Worm (Caenorhabditis elegans) whole organism, young adult: ENCODE results near the gene W01B6.3.

Experiments used
- F22D6.2 ChIP-seq: sonication (generic microtip); optimal IDR thresholded peaks from 2 replicates; lab custom pipeline; 2016; ENCODE audit warnings: mild to moderate bottlenecking, missing genetic modification characterization, missing compliant biosample characterization
- F39B2.1 ChIP-seq: fragments of 200-800 bp; sonication (Bioruptor generic); IDR thresholded peaks from 2 replicates; pipeline ENCODE4 v1.3.6; 2022; ENCODE audit warnings: missing genetic modification reagents, missing genetic modification characterization, missing compliant biosample characterization
- F55B11.4 ChIP-seq: sonication (generic microtip); optimal IDR thresholded peaks from 2 replicates; lab custom pipeline; 2016; ENCODE audit warnings: missing compliant biosample characterization, missing genetic modification characterization, borderline replicate concordance; ENCODE audit not compliant: insufficient read depth
- K12H6.12 ChIP-seq: fragments of 200-800 bp; sonication (Bioruptor generic); optimal IDR thresholded peaks from 2 replicates; lab custom pipeline; 2018; ENCODE audit warnings: mild to moderate bottlenecking, missing genetic modification characterization, missing compliant biosample characterization
- Y53G8AR.9 ChIP-seq: fragments of 200-800 bp; sonication (Bioruptor generic); conservative IDR thresholded peaks from 2 replicates; pipeline ENCODE4 v1.3.6; 2022; ENCODE audit warnings: missing genetic modification reagents, missing genetic modification characterization, missing compliant biosample characterization
- Y79H2A.3 ChIP-seq: fragments of 200-800 bp; sonication (Bioruptor generic); conservative IDR thresholded peaks from 2 replicates; pipeline ENCODE4 v1.3.6; 2022; ENCODE audit warnings: missing genetic modification reagents, missing genetic modification characterization, missing compliant biosample characterization
- ZK185.1 ChIP-seq: sonication (generic microtip); optimal IDR thresholded peaks from 2 replicates; lab custom pipeline; 2016; ENCODE audit warnings: mild to moderate bottlenecking, missing genetic modification characterization, missing compliant biosample characterization; ENCODE audit not compliant: poor library complexity, severe bottlenecking
- akir-1 ChIP-seq: fragments of 200-800 bp; sonication (Bioruptor generic); optimal IDR thresholded peaks from 2 replicates; lab custom pipeline; 2018; ENCODE audit warnings: mild to moderate bottlenecking, missing genetic modification characterization, moderate library complexity, missing compliant biosample characterization
- aptf-2 ChIP-seq: fragments of 200-800 bp; sonication (Bioruptor generic); conservative IDR thresholded peaks from 2 replicates; pipeline ENCODE4 v1.3.6; 2022; ENCODE audit warnings: missing genetic modification reagents, missing genetic modification characterization, missing compliant biosample characterization
- atf-7 ChIP-seq: sonication (generic microtip); optimal IDR thresholded peaks from 2 replicates; lab custom pipeline; 2017; ENCODE audit warnings: mild to moderate bottlenecking, missing genetic modification characterization, missing compliant biosample characterization
- athp-1 ChIP-seq: sonication (generic microtip); optimal IDR thresholded peaks from 2 replicates; lab custom pipeline; 2017; ENCODE audit warnings: mild to moderate bottlenecking, missing genetic modification characterization, missing compliant biosample characterization
- attf-5 ChIP-seq: fragments of 200-800 bp; sonication (Bioruptor generic); optimal IDR thresholded peaks from 2 replicates; lab custom pipeline; 2018; ENCODE audit warnings: mild to moderate bottlenecking, missing genetic modification characterization, missing compliant biosample characterization
- ceh-40 ChIP-seq: fragments of 200-800 bp; sonication (Bioruptor generic); IDR thresholded peaks from 2 replicates; pipeline ENCODE4 v1.3.6; 2022; ENCODE audit warnings: missing genetic modification characterization, missing compliant biosample characterization
- ceh-91 ChIP-seq: fragments of 200-800 bp; sonication (Bioruptor generic); IDR thresholded peaks from 2 replicates; pipeline ENCODE4 v1.3.6; 2022; ENCODE audit warnings: missing genetic modification reagents, missing genetic modification characterization, missing compliant biosample characterization
- efl-1 ChIP-seq: fragments of 150-350 bp; optimal IDR thresholded peaks from 2 replicates; lab custom pipeline; 2014; ENCODE audit warnings: missing biosample characterization, missing genetic modification reagents, missing genetic modification characterization
- egl-18 ChIP-seq: fragments of 200-800 bp; sonication (Bioruptor generic); IDR thresholded peaks from 2 replicates; pipeline ENCODE4 v1.3.6; 2022; ENCODE audit warnings: missing genetic modification reagents, missing genetic modification characterization, missing compliant biosample characterization
- egrh-3 ChIP-seq: fragments of 200-800 bp; sonication (Bioruptor generic); IDR thresholded peaks from 2 replicates; pipeline ENCODE4 v1.3.6; 2022; ENCODE audit warnings: missing genetic modification reagents, missing genetic modification characterization, missing compliant biosample characterization
- hlh-26 ChIP-seq: fragments of 200-800 bp; sonication (Bioruptor generic); conservative IDR thresholded peaks from 2 replicates; pipeline ENCODE4 v1.3.6; 2022; ENCODE audit warnings: missing genetic modification reagents, missing genetic modification characterization, missing compliant biosample characterization
- hmg-20 ChIP-seq: fragments of 200-800 bp; sonication (Bioruptor generic); IDR thresholded peaks from 2 replicates; pipeline ENCODE4 v1.3.6; 2022; ENCODE audit warnings: missing genetic modification reagents, missing genetic modification characterization, missing compliant biosample characterization
- let-526 ChIP-seq: fragments of 200-800 bp; sonication (Bioruptor generic); IDR thresholded peaks from 2 replicates; pipeline ENCODE4 v1.3.6; 2022; ENCODE audit warnings: missing genetic modification reagents, missing genetic modification characterization, missing compliant biosample characterization
- let-607 ChIP-seq, 2 experiments: fragments of 200-800 bp in 1 of 2; sonication (Bioruptor generic) in 1 of 2; sonication (generic microtip) in 1 of 2; optimal IDR thresholded peaks; 2 replicates each; lab custom pipeline; 2016 to 2018; ENCODE audit warnings: mild to moderate bottlenecking in 2 of 2, missing compliant biosample characterization in 2 of 2, missing genetic modification characterization in 2 of 2, moderate library complexity in 2 of 2, missing genotype in 1 of 2
- lin-26 ChIP-seq: fragments of 200-800 bp; sonication (Bioruptor generic); IDR thresholded peaks from 2 replicates; pipeline ENCODE4 v1.3.6; 2022; ENCODE audit warnings: missing genetic modification reagents, missing genetic modification characterization, missing compliant biosample characterization
- lin-35 ChIP-seq, 3 experiments: fragments of 150-350 bp in 2 of 3; sonication (generic microtip) in 1 of 3; optimal IDR thresholded peaks; 2 replicates each; lab custom pipeline; 2014 to 2018; ENCODE audit warnings: missing biosample characterization in 3 of 3, missing genetic modification characterization in 3 of 3, missing genetic modification reagents in 3 of 3
- lsy-27 ChIP-seq: sonication (generic microtip); optimal IDR thresholded peaks from 2 replicates; lab custom pipeline; 2017; ENCODE audit warnings: missing genetic modification characterization, mild to moderate bottlenecking, missing compliant biosample characterization, antibody characterized with exemption, missing genotype, borderline replicate concordance; ENCODE audit not compliant: insufficient read depth
- madf-10 ChIP-seq: sonication (generic microtip); optimal IDR thresholded peaks from 2 replicates; lab custom pipeline; 2016; ENCODE audit warnings: mild to moderate bottlenecking, missing genetic modification characterization, missing compliant biosample characterization
- madf-3 ChIP-seq: fragments of 200-800 bp; sonication (Bioruptor generic); IDR thresholded peaks from 2 replicates; pipeline ENCODE4 v1.3.6; 2022; ENCODE audit warnings: missing genetic modification reagents, missing genetic modification characterization, missing compliant biosample characterization
- madf-8 ChIP-seq: fragments of 200-800 bp; sonication (Bioruptor generic); conservative IDR thresholded peaks from 2 replicates; pipeline ENCODE4 v1.3.6; 2022; ENCODE audit warnings: missing genetic modification reagents, missing genetic modification characterization, missing compliant biosample characterization
- mes-4 ChIP-seq: sonication (generic microtip); optimal IDR thresholded peaks from 2 replicates; lab custom pipeline; 2016; ENCODE audit warnings: missing genotype, missing genetic modification characterization, missing compliant biosample characterization
- mxl-1 ChIP-seq: sonication (generic microtip); optimal IDR thresholded peaks from 2 replicates; lab custom pipeline; 2016; ENCODE audit warnings: missing genetic modification characterization, missing compliant biosample characterization
- nfya-1 ChIP-seq: sonication (generic microtip); optimal IDR thresholded peaks from 2 replicates; lab custom pipeline; 2017; ENCODE audit warnings: antibody characterized with exemption, missing compliant biosample characterization, missing genetic modification characterization, borderline replicate concordance; ENCODE audit not compliant: insufficient read depth
- nfya-2 ChIP-seq: fragments of 200-800 bp; sonication (Bioruptor generic); IDR thresholded peaks from 2 replicates; pipeline ENCODE4 v1.3.6; 2022; ENCODE audit warnings: missing genetic modification reagents, missing genetic modification characterization, missing compliant biosample characterization
- nhr-27 ChIP-seq: fragments of 200-800 bp; sonication (Bioruptor generic); optimal IDR thresholded peaks from 2 replicates; lab custom pipeline; 2018; ENCODE audit warnings: mild to moderate bottlenecking, missing genetic modification characterization, moderate library complexity, missing compliant biosample characterization
- nhr-80 ChIP-seq: sonication (generic microtip); optimal IDR thresholded peaks from 2 replicates; lab custom pipeline; 2016; ENCODE audit warnings: missing genetic modification characterization, missing compliant biosample characterization
- nhr-90 ChIP-seq: sonication (generic microtip); optimal IDR thresholded peaks from 2 replicates; lab custom pipeline; 2016; ENCODE audit warnings: missing genotype, mild to moderate bottlenecking, missing genetic modification characterization, missing compliant biosample characterization
- pbrm-1 ChIP-seq: fragments of 200-800 bp; sonication (Bioruptor generic); IDR thresholded peaks from 2 replicates; pipeline ENCODE4 v1.3.6; 2022; ENCODE audit warnings: missing genetic modification reagents, missing genetic modification characterization, missing compliant biosample characterization
- sea-2 ChIP-seq: fragments of 200-800 bp; sonication (Bioruptor generic); IDR thresholded peaks from 2 replicates; pipeline ENCODE4 v1.3.6; 2022; ENCODE audit warnings: missing genetic modification characterization, missing compliant biosample characterization
- somi-1 ChIP-seq: fragments of 200-800 bp; sonication (Bioruptor generic); optimal IDR thresholded peaks from 2 replicates; lab custom pipeline; 2018; ENCODE audit warnings: mild to moderate bottlenecking, missing genetic modification characterization, missing compliant biosample characterization
- sptf-2 ChIP-seq: fragments of 200-800 bp; sonication (Bioruptor generic); optimal IDR thresholded peaks from 2 replicates; lab custom pipeline; 2018; ENCODE audit warnings: mild to moderate bottlenecking, missing genetic modification characterization, missing compliant biosample characterization
- tbx-9 ChIP-seq: sonication (generic microtip); optimal IDR thresholded peaks from 2 replicates; lab custom pipeline; 2016; ENCODE audit warnings: borderline replicate concordance, missing genetic modification characterization, inconsistent platforms, missing compliant biosample characterization
- unc-130 ChIP-seq: sonication (generic microtip); optimal IDR thresholded peaks from 2 replicates; lab custom pipeline; 2016; ENCODE audit warnings: missing genetic modification reagents, missing genetic modification characterization, missing compliant biosample characterization
- ztf-18 ChIP-seq: sonication (generic microtip); optimal IDR thresholded peaks from 2 replicates; lab custom pipeline; 2016; ENCODE audit warnings: missing genotype, mild to moderate bottlenecking, missing genetic modification characterization, missing compliant biosample characterization
- ztf-28 ChIP-seq: fragments of 200-800 bp; sonication (Bioruptor generic); IDR thresholded peaks from 2 replicates; pipeline ENCODE4 v1.3.6; 2022; ENCODE audit warnings: missing genetic modification reagents, missing genetic modification characterization, missing compliant biosample characterization

W01B6.3 gene

DNA sequence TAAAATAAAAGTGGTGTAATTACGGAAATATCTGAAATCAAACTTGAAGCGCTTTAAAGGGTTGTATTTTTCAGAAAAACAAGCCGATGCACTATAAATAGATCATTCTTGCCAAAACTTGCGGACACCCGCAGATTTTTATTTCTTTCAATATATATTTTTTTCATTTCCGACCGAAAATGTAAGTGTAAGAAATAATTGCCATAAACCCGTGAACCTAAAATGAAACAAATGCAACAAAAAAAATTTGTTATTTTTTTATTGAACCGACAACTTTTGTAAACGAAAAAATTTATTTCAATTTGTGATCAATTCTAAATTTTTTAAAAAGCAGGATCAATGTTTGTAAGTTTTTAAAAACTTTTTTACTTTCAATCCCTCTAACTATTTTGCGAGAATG is 8.4 kb upstream of the W01B6.3 start, which contains the start of gene W01B6.6:
W01B6.6 (plus strand) TSS at position 301 of the 400 bp plus-strand sequence.
- no peak for TF ChIP-seq mxl-1 (tag; lab: Kevin White, UChicago)
- TF ChIP-seq aptf-2 (GFP tag; lab: Robert Waterston, UW), result no peak
- no peak for TF ChIP-seq nfya-1 (tag; lab: Kevin White, UChicago)
- TF ChIP-seq F55B11.4, result no peak
- no peak for TF ChIP-seq attf-5 (GFP tag; lab: Kevin White, UChicago)
- TF ChIP-seq ceh-40 (GFP tag; lab: Robert Waterston, UW), result no peak
- no peak for TF ChIP-seq unc-130 (GFP tag; lab: Kevin White, UChicago)
- no peak for TF ChIP-seq K12H6.12 (tag; lab: Kevin White, UChicago)
- TF ChIP-seq nhr-80 (tag; lab: Kevin White, UChicago), result no peak
- TF ChIP-seq ztf-18 (tag; lab: Kevin White, UChicago), result no peak
- no peak for TF ChIP-seq F22D6.2 (tag; lab: Kevin White, UChicago)
- TF ChIP-seq akir-1, result no peak
- TF ChIP-seq ztf-28, result no peak

DNA sequence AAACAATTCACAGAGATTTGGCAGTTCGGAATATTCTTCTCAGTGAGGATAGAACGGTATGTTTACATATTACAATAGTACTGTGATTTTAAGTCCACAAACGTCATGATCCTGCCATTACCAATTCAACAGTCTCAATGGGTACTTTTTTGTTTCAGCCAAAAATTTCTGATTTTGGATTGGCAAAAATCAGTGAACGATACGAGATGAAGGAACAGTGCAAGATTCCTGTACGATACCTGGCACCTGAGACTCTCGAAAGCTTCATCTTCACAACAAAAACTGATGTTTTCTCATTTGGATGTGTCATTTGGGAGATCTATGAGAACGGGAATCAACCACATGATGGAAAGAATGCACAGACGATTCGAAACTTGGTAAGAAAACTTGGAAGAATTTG is 5.6 kb upstream of the W01B6.3 start:
- TF ChIP-seq ZK185.1 (tag; lab: Kevin White, UChicago), result no peak
- no peak for TF ChIP-seq hmg-20
- no peak for TF ChIP-seq madf-10
- no peak for TF ChIP-seq madf-3
- no peak for TF ChIP-seq Y79H2A.3 (GFP tag; lab: Robert Waterston, UW)
- no peak for TF ChIP-seq lsy-27 (tag; lab: Kevin White, UChicago)
- TF ChIP-seq hlh-26, result no peak
- TF ChIP-seq lin-35 (GFP tag; optimal IDR thresholded peaks at IDR 0.05; lab: Kevin White, UChicago), result no peak
- no peak for TF ChIP-seq lin-26 (GFP tag; lab: Robert Waterston, UW)
- TF ChIP-seq F39B2.1 (GFP tag; lab: Robert Waterston, UW), result no peak
- no peak for TF ChIP-seq egrh-3 (GFP tag; lab: Robert Waterston, UW)
- no peak for TF ChIP-seq madf-8 (GFP tag; lab: Robert Waterston, UW)

DNA sequence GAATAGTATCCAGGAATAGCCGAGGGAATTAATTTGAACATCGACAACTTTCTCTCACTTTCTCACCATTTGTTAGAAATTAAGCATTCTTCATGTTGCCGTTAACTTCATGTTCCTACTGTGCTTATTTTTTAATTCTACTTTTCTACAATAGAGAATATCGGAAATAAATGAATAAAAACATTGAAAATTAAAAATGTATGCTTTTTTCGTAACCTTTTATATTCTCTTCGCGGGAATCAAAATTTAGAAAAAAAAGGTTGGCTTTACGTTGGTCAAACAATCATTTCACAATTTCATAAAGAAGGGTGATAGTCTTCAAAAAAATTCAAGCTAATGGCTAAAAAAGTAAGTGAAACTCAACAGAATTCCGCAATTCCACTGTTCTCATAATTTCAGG is 3.5 kb upstream of the W01B6.3 start, which contains the start of gene W01B6.5:
W01B6.5 (plus strand) TSS at position 301 of the 400 bp plus-strand sequence.
- TF ChIP-seq tbx-9 (tag; lab: Kevin White, UChicago) (no peak), pbrm-1 (GFP tag; lab: Robert Waterston, UW) (no peak), sptf-2 (no peak), let-607 (tag; optimal IDR thresholded peaks at IDR 0.05; lab: Kevin White, UChicago) (no peak), nhr-27 (tag; lab: Kevin White, UChicago) (no peak), atf-7 (tag; lab: Kevin White, UChicago) (no peak), somi-1 (GFP tag; lab: Kevin White, UChicago) (no peak), nfya-2 (GFP tag; lab: Robert Waterston, UW) (no peak), egl-18 (GFP tag; lab: Robert Waterston, UW) (no peak), Y53G8AR.9 (GFP tag; lab: Robert Waterston, UW) (no peak), efl-1 (no peak), sea-2 (no peak), athp-1 (tag; lab: Kevin White, UChicago) (no peak), hlh-26 (no peak), attf-5 (GFP tag; lab: Kevin White, UChicago) (no peak), mes-4 (tag; lab: Kevin White, UChicago) (no peak), nhr-90 (tag; lab: Kevin White, UChicago) (no peak), let-526 (no peak), ZK185.1 (tag; lab: Kevin White, UChicago) (no peak), ceh-91 (GFP tag; lab: Robert Waterston, UW) (no peak)
- TF ChIP-seq, all 124 proteins: peak for 0
